Fruit fly (Drosophila melanogaster): Measurements from ENCODE around the gene hwt.

Gene hwt

DNA sequence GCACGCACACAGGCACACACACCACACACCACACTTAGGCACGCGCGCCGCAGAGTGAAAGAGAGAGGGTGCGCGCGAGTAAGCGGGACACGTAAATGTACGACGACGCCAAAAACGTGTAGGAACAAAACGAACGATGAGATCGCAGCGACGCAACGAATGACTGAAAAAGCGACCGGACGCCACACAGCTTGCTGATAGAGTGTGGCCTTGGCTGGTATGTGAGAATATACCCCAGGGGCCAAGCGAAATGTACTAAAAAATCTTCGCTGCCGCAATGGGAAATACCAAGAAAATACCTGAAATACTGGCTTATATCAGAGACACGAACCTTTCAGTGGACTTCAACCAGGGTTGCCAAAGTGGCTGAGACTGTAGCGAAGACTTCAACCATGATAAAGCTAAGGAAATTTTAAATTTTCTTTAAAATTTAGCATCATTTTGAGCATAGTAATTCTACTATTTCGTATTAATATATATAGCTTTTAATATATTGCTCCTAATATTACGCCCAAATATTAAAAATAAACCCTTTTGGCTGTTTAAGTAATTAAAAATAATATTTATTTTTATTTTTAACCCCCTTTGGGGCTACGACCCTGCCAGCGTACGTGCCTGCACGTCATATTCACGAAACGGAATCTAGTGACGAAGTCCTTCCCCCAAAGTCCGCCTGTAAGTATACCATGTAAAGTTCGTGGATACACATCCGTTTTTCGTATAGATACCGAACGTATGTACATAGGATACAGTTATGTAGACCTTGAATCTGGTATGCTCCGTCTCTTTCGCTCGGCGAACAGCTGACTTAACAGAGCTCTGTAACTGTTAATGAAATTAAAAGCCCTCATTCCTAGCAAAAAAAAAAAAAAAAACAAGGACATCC is 15.0 kb upstream of the hwt start, which contains the start of gene Pits (continued):
- no peak for TF ChIP-seq B-H1 (GFP tag; IDR thresholded peaks at IDR 0.05)
- TF ChIP-seq Doc2 (GFP tag; IDR thresholded peaks at IDR 0.05) = no peak
- peak; percentile 52; the same call in 1 of the 2 replicates for TF ChIP-seq CG10321 (GFP tag; IDR thresholded peaks at IDR 0.05)
- TF ChIP-seq CG11398 (GFP tag; optimal IDR thresholded peaks at IDR 0.05) = peak; percentile 53
- peak; percentile 45; the same call in 1 of the 2 replicates for TF ChIP-seq lmd (GFP tag; IDR thresholded peaks at IDR 0.05)
- peak; percentile 55 for TF ChIP-seq CG14441 (GFP tag; IDR thresholded peaks at IDR 0.05)
- peak; percentile 43 for TF ChIP-seq CG9727 (GFP tag; optimal IDR thresholded peaks at IDR 0.05)
- TF ChIP-seq Lim3 (GFP tag; IDR thresholded peaks at IDR 0.05) = no peak
- TF ChIP-seq salm (tag; optimal IDR thresholded peaks at IDR 0.05) = no peak
- no peak for TF ChIP-seq CG3838 (GFP tag; optimal IDR thresholded peaks at IDR 0.05)
- no peak for TF ChIP-seq so (GFP tag; IDR thresholded peaks at IDR 0.05)
- no peak for TF ChIP-seq Dip3 (GFP tag; optimal IDR thresholded peaks at IDR 0.05)
- TF ChIP-seq CG4707 (GFP tag; optimal IDR thresholded peaks at IDR 0.05) = peak; percentile 63
- TF ChIP-seq onecut (GFP tag; IDR thresholded peaks at IDR 0.05) = peak; percentile 30; the same call in 1 of the 2 replicates
- no peak for TF ChIP-seq oc (tag; optimal IDR thresholded peaks at IDR 0.05)
- peak in 1 of 3 experiments; percentile 28 for TF ChIP-seq lola (GFP tag; optimal IDR thresholded peaks at IDR 0.05)
- peak; percentile 13 for TF ChIP-seq Atf3 (GFP tag; optimal IDR thresholded peaks at IDR 0.05)
- peak; percentile 45 for TF ChIP-seq NK7.1 (GFP tag; optimal IDR thresholded peaks at IDR 0.05)
- peak; percentile 53; the same call in 2 of the 3 replicates for TF ChIP-seq Opbp (GFP tag; IDR thresholded peaks at IDR 0.05; ENCODE audit: partially characterized antibody)
- no peak for TF ChIP-seq gt (GFP tag; IDR thresholded peaks at IDR 0.05)
- TF ChIP-seq CG31441 (GFP tag; IDR thresholded peaks at IDR 0.05) = 0 out of 2 replicates have a peak, but pooled peaks have one; percentile 7
- 0 out of 3 replicates have a peak, but pooled peaks have one; percentile 31 for TF ChIP-seq zen2 (GFP tag; IDR thresholded peaks at IDR 0.05; ENCODE audit: partially characterized antibody)
- TF ChIP-seq pnt (GFP tag; optimal IDR thresholded peaks at IDR 0.05) = no peak
- TF ChIP-seq NC2β (GFP tag; optimal IDR thresholded peaks at IDR 0.05) = peak; percentile 49
- TF ChIP-seq pros (GFP tag; optimal IDR thresholded peaks at IDR 0.05) = peak; percentile 95
- TF ChIP-seq sc (optimal IDR thresholded peaks at IDR 0.05) = no peak
- TF ChIP-seq sc (GFP tag; optimal IDR thresholded peaks at IDR 0.05) = no peak
- TF ChIP-seq CG2116 (GFP tag; optimal IDR thresholded peaks at IDR 0.05) = peak; percentile 64
- TF ChIP-seq CG4424 (GFP tag; optimal IDR thresholded peaks at IDR 0.05) = peak; percentile 24
- TF ChIP-seq CG8290 (GFP tag; optimal IDR thresholded peaks at IDR 0.05) = peak; percentile 55
- peak in 1 of 2 experiments; percentile 84 for TF ChIP-seq CG8290 (tag; optimal IDR thresholded peaks at IDR 0.05)
- no peak; the same call in 1 of the 2 replicates for TF ChIP-seq stc (GFP tag; IDR thresholded peaks at IDR 0.05)
- TF ChIP-seq fru (optimal IDR thresholded peaks at IDR 0.05) = no peak
- no peak; the same call in 1 of the 2 replicates for TF ChIP-seq MBD-R2 (GFP tag; IDR thresholded peaks at IDR 0.05)
- peak; percentile 62 for TF ChIP-seq CG9817 (tag; optimal IDR thresholded peaks at IDR 0.05)
- TF ChIP-seq CG3847 (GFP tag; IDR thresholded peaks at IDR 0.05) = peak; percentile 56
- TF ChIP-seq CG11247 (GFP tag; IDR thresholded peaks at IDR 0.05) = no peak
- peak; percentile 58; the same call in 1 of the 2 replicates for TF ChIP-seq CG9215 (GFP tag; IDR thresholded peaks at IDR 0.05)
- peak in 1 of 2 experiments; percentile 42 for TF ChIP-seq Trl (optimal IDR thresholded peaks at IDR 0.05)
- peak; percentile 59 for TF ChIP-seq Trl (GFP tag; optimal IDR thresholded peaks at IDR 0.05)
- peak; percentile 52; the same call in 1 of the 2 replicates for TF ChIP-seq esg (GFP tag; conservative IDR thresholded peaks at IDR 0.05)
- no peak for TF ChIP-seq tap (tag; optimal IDR thresholded peaks at IDR 0.05)
- TF ChIP-seq MTF-1 (GFP tag; optimal IDR thresholded peaks at IDR 0.05; ENCODE audit: borderline replicate concordance) = peak; percentile 80
- TF ChIP-seq dan (GFP tag; IDR thresholded peaks at IDR 0.05) = no peak
- TF ChIP-seq Dek (tag; optimal IDR thresholded peaks at IDR 0.05) = peak; percentile 42
- TF ChIP-seq CG17912 (GFP tag; optimal IDR thresholded peaks at IDR 0.05) = peak; percentile 68
- TF ChIP-seq CG32767 (GFP tag; IDR thresholded peaks at IDR 0.05) = peak; percentile 72; the same call in 1 of the 2 replicates
- peak; percentile 5 for TF ChIP-seq twi (tag; optimal IDR thresholded peaks at IDR 0.05)
- peak; percentile 26 for TF ChIP-seq tx (GFP tag; optimal IDR thresholded peaks at IDR 0.05)
- TF ChIP-seq fd3F (GFP tag; optimal IDR thresholded peaks at IDR 0.05) = no peak
